Worm (Caenorhabditis elegans) whole organism, L3 larva: ENCODE results near the gene ftr-1.

Experiments
- R02D3.7 ChIP-seq: fragments of 150-350 bp; optimal IDR thresholded peaks from 2 replicates; lab custom pipeline; 2014; ENCODE audit warnings: missing biosample characterization, missing genetic modification characterization
- ZK546.5 ChIP-seq: sonication (generic microtip); optimal IDR thresholded peaks from 2 replicates; lab custom pipeline; 2017; ENCODE audit warnings: missing biosample characterization, missing genetic modification characterization
- aly-2 ChIP-seq: fragments of 150-350 bp; optimal IDR thresholded peaks from 2 replicates; lab custom pipeline; 2014; ENCODE audit warnings: missing biosample characterization, missing genetic modification characterization
- ama-1 ChIP-seq: fragments of 150-350 bp; optimal IDR thresholded peaks from 2 replicates; lab custom pipeline; 2018
- ceh-16 ChIP-seq: sonication (generic microtip); optimal IDR thresholded peaks from 2 replicates; lab custom pipeline; 2017; ENCODE audit warnings: missing biosample characterization, missing genetic modification characterization
- ceh-28 ChIP-seq: fragments of 150-350 bp; optimal IDR thresholded peaks from 2 replicates; lab custom pipeline; 2014; ENCODE audit warnings: missing biosample characterization, missing genetic modification reagents, missing genetic modification characterization
- ceh-9 ChIP-seq: sonication (generic microtip); optimal IDR thresholded peaks from 2 replicates; lab custom pipeline; 2018; ENCODE audit warnings: missing biosample characterization, missing genetic modification characterization
- daf-12 ChIP-seq: fragments of 150-350 bp; optimal IDR thresholded peaks from 2 replicates; lab custom pipeline; 2014; ENCODE audit warnings: missing biosample characterization, missing genetic modification reagents, missing genetic modification characterization
- egl-27 ChIP-seq: sonication (generic microtip); optimal IDR thresholded peaks from 4 replicates; lab custom pipeline; 2017; ENCODE audit warnings: missing biosample characterization, missing genetic modification reagents, missing genetic modification characterization
- egl-5 ChIP-seq: fragments of 150-350 bp; optimal IDR thresholded peaks from 2 replicates; lab custom pipeline; 2017; ENCODE audit warnings: missing biosample characterization, missing genetic modification reagents, missing genetic modification characterization, inconsistent platforms
- elt-1 ChIP-seq: fragments of 150-350 bp; optimal IDR thresholded peaks from 2 replicates; lab custom pipeline; 2014; ENCODE audit warnings: missing biosample characterization, missing genetic modification characterization
- elt-2 ChIP-seq: sonication (generic microtip); optimal IDR thresholded peaks from 2 replicates; lab custom pipeline; 2016; ENCODE audit warnings: missing genetic modification reagents, mild to moderate bottlenecking, missing genetic modification characterization, missing compliant biosample characterization
- elt-3 ChIP-seq, 3 experiments: fragments of 150-350 bp in 1 of 3; sonication (generic microtip) in 2 of 3; optimal IDR thresholded peaks; 2 replicates in 2 of 3; 4 replicates in 1 of 3; lab custom pipeline; 2014 to 2017; ENCODE audit warnings: missing biosample characterization in 3 of 3, missing genetic modification characterization in 3 of 3
- eor-1 ChIP-seq, 2 experiments: fragments of 150-350 bp; optimal IDR thresholded peaks; 2 replicates each; lab custom pipeline; 2014 to 2018; ENCODE audit warnings: missing biosample characterization in 2 of 2, missing genetic modification characterization in 2 of 2
- fkh-10 ChIP-seq: sonication (generic microtip); optimal IDR thresholded peaks from 2 replicates; lab custom pipeline; 2017; ENCODE audit warnings: missing biosample characterization, missing genetic modification reagents, missing genetic modification characterization
- fos-1 ChIP-seq: fragments of 150-350 bp; optimal IDR thresholded peaks from 2 replicates; lab custom pipeline; 2014; ENCODE audit warnings: missing biosample characterization, missing genetic modification characterization
- hmg-11 ChIP-seq: sonication (generic microtip); optimal IDR thresholded peaks from 2 replicates; lab custom pipeline; 2016; ENCODE audit warnings: missing genetic modification characterization, missing compliant biosample characterization
- jun-1 ChIP-seq: fragments of 150-350 bp; optimal IDR thresholded peaks from 2 replicates; lab custom pipeline; 2014; ENCODE audit warnings: missing biosample characterization, missing genetic modification reagents, missing genetic modification characterization
- lin-39 ChIP-seq: fragments of 150-350 bp; optimal IDR thresholded peaks from 2 replicates; lab custom pipeline; 2018; ENCODE audit warnings: missing biosample characterization, missing genetic modification reagents, missing genetic modification characterization
- lsy-12 ChIP-seq: sonication (generic microtip); optimal IDR thresholded peaks from 2 replicates; lab custom pipeline; 2016; ENCODE audit warnings: mild to moderate bottlenecking, missing genetic modification characterization, missing compliant biosample characterization
- mdl-1 ChIP-seq: fragments of 150-350 bp; optimal IDR thresholded peaks from 2 replicates; lab custom pipeline; 2014; ENCODE audit warnings: missing biosample characterization, missing genetic modification characterization
- mml-1 ChIP-seq: fragments of 150-350 bp; sonication (generic microtip); optimal IDR thresholded peaks from 3 replicates; lab custom pipeline; 2014; ENCODE audit warnings: missing biosample characterization, missing genetic modification characterization
- nhr-11 ChIP-seq: fragments of 150-350 bp; optimal IDR thresholded peaks from 2 replicates; lab custom pipeline; 2014; ENCODE audit warnings: missing biosample characterization, missing genetic modification characterization
- nhr-23 ChIP-seq: fragments of 150-350 bp; optimal IDR thresholded peaks from 2 replicates; lab custom pipeline; 2014; ENCODE audit warnings: missing biosample characterization, missing genetic modification reagents, missing genetic modification characterization
- nhr-237 ChIP-seq: fragments of 150-350 bp; optimal IDR thresholded peaks from 2 replicates; lab custom pipeline; 2014; ENCODE audit warnings: missing biosample characterization, missing genetic modification characterization
- nhr-28 ChIP-seq: fragments of 150-350 bp; optimal IDR thresholded peaks from 2 replicates; lab custom pipeline; 2014; ENCODE audit warnings: missing biosample characterization, missing genetic modification characterization
- nhr-43 ChIP-seq: sonication (generic microtip); optimal IDR thresholded peaks from 2 replicates; lab custom pipeline; 2016; ENCODE audit warnings: mild to moderate bottlenecking, missing genetic modification characterization, missing compliant biosample characterization; ENCODE audit not compliant: poor library complexity, severe bottlenecking
- nhr-67 ChIP-seq: fragments of 150-350 bp; optimal IDR thresholded peaks from 2 replicates; lab custom pipeline; 2014; ENCODE audit warnings: missing biosample characterization, missing genetic modification characterization
- nhr-76 ChIP-seq: fragments of 150-350 bp; sonication (generic microtip); optimal IDR thresholded peaks from 5 replicates; lab custom pipeline; 2014; ENCODE audit warnings: missing biosample characterization, missing genetic modification characterization
- nhr-77 ChIP-seq: fragments of 150-350 bp; optimal IDR thresholded peaks from 2 replicates; lab custom pipeline; 2014; ENCODE audit warnings: missing biosample characterization, missing genetic modification characterization
- pqm-1 ChIP-seq: fragments of 150-350 bp; optimal IDR thresholded peaks from 2 replicates; lab custom pipeline; 2017; ENCODE audit warnings: missing biosample characterization, missing genetic modification characterization, inconsistent platforms
- sea-2 ChIP-seq: fragments of 150-350 bp; sonication (generic microtip); optimal IDR thresholded peaks from 4 replicates; lab custom pipeline; 2014; ENCODE audit warnings: missing biosample characterization, missing genetic modification reagents, missing genetic modification characterization
- skn-1 ChIP-seq: fragments of 150-350 bp; optimal IDR thresholded peaks from 2 replicates; lab custom pipeline; 2014; ENCODE audit warnings: missing biosample characterization, missing genetic modification characterization
- snpc-4 ChIP-seq: fragments of 150-350 bp; optimal IDR thresholded peaks from 2 replicates; lab custom pipeline; 2014; ENCODE audit warnings: missing biosample characterization, missing genetic modification characterization
- tbx-2 ChIP-seq: sonication (generic microtip); optimal IDR thresholded peaks from 2 replicates; lab custom pipeline; 2016; ENCODE audit warnings: mild to moderate bottlenecking, missing genetic modification characterization, missing compliant biosample characterization
- unc-39 ChIP-seq: sonication (generic microtip); optimal IDR thresholded peaks from 4 replicates; lab custom pipeline; 2017; ENCODE audit warnings: missing biosample characterization, missing genetic modification characterization
- unc-62 ChIP-seq: fragments of 150-350 bp; sonication (generic microtip); optimal IDR thresholded peaks from 4 replicates; lab custom pipeline; 2014; ENCODE audit warnings: missing biosample characterization, missing genetic modification reagents, missing genetic modification characterization
- zag-1 ChIP-seq: fragments of 150-350 bp; optimal IDR thresholded peaks from 2 replicates; lab custom pipeline; 2014; ENCODE audit warnings: missing biosample characterization, missing genetic modification characterization

Gene ftr-1

DNA sequence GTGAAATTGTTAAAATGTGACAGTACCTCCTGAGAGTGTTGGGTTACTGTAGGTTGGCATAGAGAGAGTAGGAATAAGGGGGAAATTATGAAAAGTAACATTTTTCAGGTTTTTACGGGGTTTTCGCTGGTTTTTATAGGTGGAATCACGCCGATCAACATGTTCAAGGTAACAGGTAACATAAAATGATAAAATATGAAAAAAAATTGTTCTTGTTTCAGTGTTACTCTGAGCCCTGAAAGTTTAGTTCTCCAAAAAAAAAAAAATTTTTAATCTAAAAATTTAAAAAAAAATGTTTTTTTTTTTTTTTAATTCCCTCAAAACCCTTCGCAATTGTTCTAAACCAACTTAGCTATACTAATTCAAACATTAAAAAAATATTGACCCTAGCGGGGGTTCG lies 37.0 kb downstream of the ftr-1 start, which contains the start of gene Y113G7B.15:
TSS of gene Y113G7B.15 (minus strand) at position 101 of the 400 bp plus-strand sequence.
- TF ChIP-seq lsy-12 (no peak), R02D3.7 (tag; lab: Kevin White, UChicago) (no peak), nhr-28 (no peak), ceh-16 (tag; lab: Kevin White, UChicago) (no peak), nhr-23 (no peak), fos-1 (tag; lab: Kevin White, UChicago) (no peak), ama-1 (no peak), nhr-77 (no peak), ceh-9 (tag; lab: Kevin White, UChicago) (no peak), sea-2 (no peak), mml-1 (tag; lab: Kevin White, UChicago) (no peak), lin-39 (tag; lab: Kevin White, UChicago) (no peak), nhr-76 (tag; lab: Kevin White, UChicago) (no peak), mdl-1 (no peak), tbx-2 (tag; lab: Kevin White, UChicago) (no peak), aly-2 (tag; lab: Kevin White, UChicago) (no peak), fkh-10 (GFP tag; lab: Kevin White, UChicago) (no peak), pqm-1 (tag; lab: Kevin White, UChicago) (no peak), unc-39 (no peak)

DNA sequence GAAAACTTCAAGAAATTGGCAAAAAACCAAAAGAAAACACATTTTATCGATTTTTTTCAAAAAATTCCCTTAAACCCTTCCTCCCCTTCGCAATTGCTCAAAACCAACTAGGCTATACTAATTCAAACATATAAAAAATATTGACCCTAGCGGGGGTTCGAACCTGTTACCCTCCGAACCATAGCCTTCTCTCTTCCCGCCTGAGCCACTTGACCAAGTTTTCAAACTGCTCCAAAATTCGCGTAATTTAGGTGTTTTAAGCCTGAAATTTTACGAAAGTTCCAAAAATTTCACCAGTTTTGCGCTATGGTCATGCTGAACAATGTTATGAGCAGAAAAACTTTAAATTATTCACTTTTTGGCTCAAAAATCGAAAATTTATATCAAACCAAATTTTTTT lies 37.7 kb downstream of the ftr-1 start:
- no peak for TF ChIP-seq ZK546.5 (tag; lab: Kevin White, UChicago)
- TF ChIP-seq ama-1 = no peak
- no peak for TF ChIP-seq elt-2 (tag; lab: Kevin White, UChicago)
- no peak for TF ChIP-seq nhr-76 (tag; lab: Kevin White, UChicago)
- TF ChIP-seq nhr-43 = no peak
- no peak for TF ChIP-seq mdl-1
- TF ChIP-seq lsy-12 = no peak
- no peak for TF ChIP-seq nhr-23
- no peak for TF ChIP-seq skn-1 (tag; lab: Kevin White, UChicago)
- TF ChIP-seq nhr-67 (tag; lab: Kevin White, UChicago) = no peak
- no peak for TF ChIP-seq jun-1 (tag; lab: Kevin White, UChicago)
- TF ChIP-seq elt-1 (tag; lab: Kevin White, UChicago) = no peak
- TF ChIP-seq zag-1 = no peak
- no peak for TF ChIP-seq snpc-4
- no peak for TF ChIP-seq mml-1 (tag; lab: Kevin White, UChicago)
- no peak for TF ChIP-seq nhr-11 (tag; lab: Kevin White, UChicago)

DNA sequence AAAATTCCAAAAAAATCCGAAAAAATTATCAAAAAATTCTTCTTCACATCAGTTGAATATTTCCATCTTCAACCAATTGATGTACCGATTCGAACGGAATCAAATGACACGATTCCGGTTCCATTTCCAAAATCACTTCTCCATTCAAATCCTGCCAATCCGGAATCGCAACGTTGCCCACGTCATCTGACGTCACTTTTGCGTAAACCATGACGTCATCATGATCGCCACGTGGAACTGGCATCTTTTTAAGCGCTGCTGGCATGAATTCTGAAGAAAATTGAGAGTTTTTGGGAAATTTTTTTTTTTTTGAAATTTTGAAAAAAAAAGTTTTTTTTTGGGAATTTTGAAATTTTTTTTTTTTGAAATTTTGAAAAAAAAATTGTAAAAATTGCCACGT lies 38.5 kb downstream of the ftr-1 start:
- TF ChIP-seq elt-1 (tag; lab: Kevin White, UChicago) (no peak), elt-3 (tag; optimal IDR thresholded peaks at IDR 0.05; lab: Kevin White, UChicago) (no peak), egl-27 (tag; lab: Kevin White, UChicago) (no peak), egl-5 (tag; lab: Kevin White, UChicago) (no peak), ceh-16 (tag; lab: Kevin White, UChicago) (no peak), unc-62 (no peak), nhr-43 (no peak), aly-2 (tag; lab: Kevin White, UChicago) (no peak)

DNA sequence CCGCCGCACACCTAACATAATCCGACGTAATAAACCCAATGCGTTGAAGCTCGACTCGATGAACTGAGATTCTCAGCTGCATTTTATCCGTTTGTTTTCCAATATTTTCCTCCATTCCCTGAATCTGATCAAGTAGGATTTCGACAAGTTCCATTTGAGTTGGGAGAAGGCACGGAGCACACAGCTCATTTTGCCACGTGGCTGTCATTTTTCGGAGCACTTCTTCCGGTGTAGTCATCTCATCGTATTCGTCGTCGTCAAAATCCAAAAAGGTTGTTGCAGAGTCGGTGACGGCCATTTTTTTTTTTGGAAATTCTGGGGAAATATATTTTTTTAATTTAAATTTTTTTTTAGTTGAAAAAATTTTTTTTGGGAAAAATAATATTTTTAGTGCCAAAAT lies 40.7 kb downstream of the ftr-1 start, which contains the start of gene sld-5:
TSS of gene sld-5 (minus strand) at position 317 of the 400 bp plus-strand sequence.
- TF ChIP-seq ZK546.5 (tag; lab: Kevin White, UChicago) (no peak), hmg-11 (tag; lab: Kevin White, UChicago) (no peak), eor-1 (tag; optimal IDR thresholded peaks at IDR 0.05; lab: Kevin White, UChicago) (no peak), tbx-2 (tag; lab: Kevin White, UChicago) (no peak), ceh-28 (tag; lab: Kevin White, UChicago) (no peak), ceh-9 (tag; lab: Kevin White, UChicago) (no peak), nhr-237 (no peak), daf-12 (tag; lab: Kevin White, UChicago) (no peak), fkh-10 (GFP tag; lab: Kevin White, UChicago) (no peak), nhr-28 (no peak), skn-1 (tag; lab: Kevin White, UChicago) (no peak), R02D3.7 (tag; lab: Kevin White, UChicago) (no peak)
